Worm (Caenorhabditis elegans) whole organism, L3 larva: ENCODE data around the gene T24E12.3.

Experiments used
- aly-2 ChIP-seq: fragments of 150-350 bp; optimal IDR thresholded peaks from 2 replicates; lab custom pipeline; 2014; ENCODE audit warnings: missing biosample characterization, missing genetic modification characterization
- ceh-82 ChIP-seq: fragments of 150-350 bp; optimal IDR thresholded peaks from 2 replicates; lab custom pipeline; 2014; ENCODE audit warnings: missing biosample characterization, missing genetic modification characterization
- eor-1 ChIP-seq, 2 experiments: fragments of 150-350 bp; optimal IDR thresholded peaks; 2 replicates each; lab custom pipeline; 2014 to 2018; ENCODE audit warnings: missing biosample characterization in 2 of 2, missing genetic modification characterization in 2 of 2
- jun-1 ChIP-seq: fragments of 150-350 bp; optimal IDR thresholded peaks from 2 replicates; lab custom pipeline; 2014; ENCODE audit warnings: missing biosample characterization, missing genetic modification reagents, missing genetic modification characterization
- lin-15B ChIP-seq: fragments of 150-350 bp; optimal IDR thresholded peaks from 2 replicates; lab custom pipeline; 2014; ENCODE audit warnings: missing biosample characterization, missing genetic modification characterization
- nhr-11 ChIP-seq: fragments of 150-350 bp; optimal IDR thresholded peaks from 2 replicates; lab custom pipeline; 2014; ENCODE audit warnings: missing biosample characterization, missing genetic modification characterization
- nhr-23 ChIP-seq: fragments of 150-350 bp; optimal IDR thresholded peaks from 2 replicates; lab custom pipeline; 2014; ENCODE audit warnings: missing biosample characterization, missing genetic modification reagents, missing genetic modification characterization
- nhr-237 ChIP-seq: fragments of 150-350 bp; optimal IDR thresholded peaks from 2 replicates; lab custom pipeline; 2014; ENCODE audit warnings: missing biosample characterization, missing genetic modification characterization
- pqm-1 ChIP-seq: fragments of 150-350 bp; optimal IDR thresholded peaks from 2 replicates; lab custom pipeline; 2017; ENCODE audit warnings: missing biosample characterization, missing genetic modification characterization, inconsistent platforms
- skn-1 ChIP-seq: fragments of 150-350 bp; optimal IDR thresholded peaks from 2 replicates; lab custom pipeline; 2014; ENCODE audit warnings: missing biosample characterization, missing genetic modification characterization
- snpc-4 ChIP-seq: fragments of 150-350 bp; optimal IDR thresholded peaks from 2 replicates; lab custom pipeline; 2014; ENCODE audit warnings: missing biosample characterization, missing genetic modification characterization
- unc-62 ChIP-seq: fragments of 150-350 bp; sonication (generic microtip); optimal IDR thresholded peaks from 4 replicates; lab custom pipeline; 2014; ENCODE audit warnings: missing biosample characterization, missing genetic modification reagents, missing genetic modification characterization
- zag-1 ChIP-seq: fragments of 150-350 bp; optimal IDR thresholded peaks from 2 replicates; lab custom pipeline; 2014; ENCODE audit warnings: missing biosample characterization, missing genetic modification characterization
- ztf-4 ChIP-seq: fragments of 150-350 bp; optimal IDR thresholded peaks from 2 replicates; lab custom pipeline; 2014; ENCODE audit warnings: missing biosample characterization, missing genetic modification characterization

DNA sequence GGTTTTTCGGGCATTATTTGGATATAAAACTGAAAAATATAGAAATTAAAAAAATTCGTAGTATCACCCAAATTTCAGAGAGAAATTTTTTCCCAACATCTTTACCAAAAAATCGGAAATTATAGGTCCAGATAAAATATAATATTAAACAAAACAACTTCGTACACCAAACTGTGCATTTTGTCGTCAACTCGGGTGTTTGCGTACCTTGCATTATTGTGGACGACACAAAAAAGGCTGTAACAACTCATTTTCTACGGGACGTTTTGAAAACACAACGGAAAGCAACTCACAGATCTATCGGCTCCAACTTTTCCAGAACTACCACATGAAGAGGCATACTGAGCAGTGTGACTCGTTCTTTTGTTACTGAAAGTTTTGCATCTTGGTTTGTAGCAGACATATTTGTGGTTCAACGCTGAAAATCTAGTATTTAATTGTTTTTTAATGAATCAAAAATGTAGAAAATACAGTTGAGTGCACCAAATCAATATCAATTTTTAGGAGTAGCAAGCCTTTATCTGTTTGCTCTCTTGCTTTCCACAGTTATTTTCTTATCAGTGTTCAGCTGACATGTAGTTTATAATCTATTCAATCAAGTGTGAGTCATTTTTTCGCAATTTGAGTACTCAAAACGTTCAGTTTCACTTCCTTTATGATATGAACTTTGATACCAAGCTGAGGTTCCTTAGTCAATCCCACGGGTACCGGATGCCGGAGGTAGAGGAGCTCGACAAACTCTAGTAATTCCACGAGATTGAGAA is 39.8 kb downstream of the T24E12.3 start:
- TF ChIP-seq nhr-237 (tag; lab: Kevin White, UChicago) (no peak), unc-62 (GFP tag; lab: Kevin White, UChicago) (no peak), nhr-23 (tag; lab: Kevin White, UChicago) (no peak), zag-1 (tag; lab: Kevin White, UChicago) (no peak), snpc-4 (tag; lab: Kevin White, UChicago) (no peak), ceh-82 (tag; lab: Kevin White, UChicago) (no peak), eor-1 (tag; optimal IDR thresholded peaks at IDR 0.05; lab: Kevin White, UChicago) (no peak), nhr-11 (no peak), lin-15B (tag; lab: Kevin White, UChicago) (no peak), pqm-1 (tag; lab: Kevin White, UChicago) (peak; percentile 80), ztf-4 (tag; lab: Kevin White, UChicago) (no peak), skn-1 (tag; lab: Kevin White, UChicago) (no peak), aly-2 (tag; lab: Kevin White, UChicago) (no peak), jun-1 (tag; lab: Kevin White, UChicago) (peak; percentile 83)
